Fruit fly (Drosophila melanogaster) whole organism, embryonic: Measurements from ENCODE around the gene CG42390.

ENCODE experiments used
- CG11093 ChIP-seq: fragments of 200-800 bp; sonication (Bioruptor generic); IDR thresholded peaks from 3 replicates; pipeline ENCODE4 v1.3.6; 2022; ENCODE audit warnings: missing biosample characterization, missing genetic modification characterization
- CG12236 ChIP-seq: fragments of 200-800 bp; sonication (Bioruptor generic); optimal IDR thresholded peaks from 2 replicates; lab custom pipeline; 2016; ENCODE audit warnings: missing biosample characterization, missing genetic modification characterization
- CG12299 ChIP-seq: fragments of 200-800 bp; sonication (Bioruptor generic); optimal IDR thresholded peaks from 2 replicates; lab custom pipeline; 2018; ENCODE audit warnings: missing biosample characterization, mild to moderate bottlenecking, missing genetic modification characterization
- CG13424 ChIP-seq: fragments of 200-800 bp; sonication (Bioruptor generic); optimal IDR thresholded peaks from 2 replicates; lab custom pipeline; 2019; ENCODE audit warnings: missing biosample characterization, mild to moderate bottlenecking, missing genetic modification characterization, moderate library complexity
- CG14965 ChIP-seq: fragments of 200-800 bp; sonication (Bioruptor generic); optimal IDR thresholded peaks from 2 replicates; lab custom pipeline; 2016; ENCODE audit warnings: missing biosample characterization, missing genetic modification characterization, borderline replicate concordance
- CG15011 ChIP-seq: fragments of 200-800 bp; sonication (Bioruptor generic); optimal IDR thresholded peaks from 3 replicates; lab custom pipeline; 2018; ENCODE audit warnings: missing biosample characterization, mild to moderate bottlenecking, missing genetic modification characterization
- CG15073 ChIP-seq: fragments of 200-800 bp; sonication (Bioruptor generic); optimal IDR thresholded peaks from 2 replicates; lab custom pipeline; 2016; ENCODE audit warnings: missing biosample characterization, missing genetic modification characterization
- CG1603 ChIP-seq: fragments of 200-800 bp; sonication (Bioruptor generic); optimal IDR thresholded peaks from 2 replicates; lab custom pipeline; 2019; ENCODE audit warnings: missing biosample characterization, mild to moderate bottlenecking, missing genetic modification characterization, moderate library complexity
- CG1647 ChIP-seq: fragments of 200-800 bp; sonication (Bioruptor generic); optimal IDR thresholded peaks from 3 replicates; lab custom pipeline; 2016; ENCODE audit warnings: missing biosample characterization, missing genetic modification characterization
- CG17385 ChIP-seq: fragments of 200-800 bp; sonication (Bioruptor generic); optimal IDR thresholded peaks from 3 replicates; lab custom pipeline; 2018; ENCODE audit warnings: missing biosample characterization, mild to moderate bottlenecking, missing genetic modification characterization
- CG1792 ChIP-seq: fragments of 200-800 bp; sonication (Bioruptor generic); optimal IDR thresholded peaks from 2 replicates; lab custom pipeline; 2016; ENCODE audit warnings: missing biosample characterization, missing genetic modification characterization
- CG18476 ChIP-seq: fragments of 200-800 bp; sonication (Bioruptor generic); optimal IDR thresholded peaks from 2 replicates; lab custom pipeline; 2016; ENCODE audit warnings: missing biosample characterization, mild to moderate bottlenecking, missing genetic modification characterization
- CG2129 ChIP-seq: fragments of 200-800 bp; sonication (Bioruptor generic); IDR thresholded peaks from 2 replicates; pipeline ENCODE4 v1.3.6; 2022; ENCODE audit warnings: missing biosample characterization, missing genetic modification characterization; ENCODE audit not compliant: partially characterized antibody
- CG32772 ChIP-seq: fragments of 200-800 bp; sonication (Bioruptor generic); IDR thresholded peaks from 2 replicates; pipeline ENCODE4 v1.3.6; 2022; ENCODE audit warnings: missing biosample characterization, missing genetic modification characterization
- CG3838 ChIP-seq: fragments of 200-800 bp; sonication (Bioruptor generic); optimal IDR thresholded peaks from 3 replicates; lab custom pipeline; 2016; ENCODE audit warnings: missing biosample characterization, missing genetic modification characterization
- CG3847 ChIP-seq: fragments of 200-800 bp; sonication (Bioruptor generic); IDR thresholded peaks from 2 replicates; pipeline ENCODE4 v1.3.6; 2022; ENCODE audit warnings: missing biosample characterization, missing genetic modification characterization
- CG4854 ChIP-seq: fragments of 200-800 bp; sonication (Bioruptor generic); optimal IDR thresholded peaks from 2 replicates; lab custom pipeline; 2016; ENCODE audit warnings: missing biosample characterization, missing genetic modification characterization, inconsistent platforms
- CG6272 ChIP-seq: fragments of 200-800 bp; sonication (Bioruptor generic); IDR thresholded peaks from 2 replicates; pipeline ENCODE4 v1.3.6; 2022; ENCODE audit warnings: missing biosample characterization, missing genetic modification characterization
- CG6654 ChIP-seq: fragments of 200-800 bp; sonication (Bioruptor generic); optimal IDR thresholded peaks from 2 replicates; lab custom pipeline; 2017; ENCODE audit warnings: missing biosample characterization, mild to moderate bottlenecking, missing genetic modification characterization
- CG7372 ChIP-seq: fragments of 200-800 bp; sonication (Bioruptor generic); IDR thresholded peaks from 2 replicates; pipeline ENCODE4 v1.3.6; 2022; ENCODE audit warnings: missing biosample characterization, missing genetic modification characterization
- CG8359 ChIP-seq: fragments of 200-800 bp; sonication (Bioruptor generic); optimal IDR thresholded peaks from 2 replicates; lab custom pipeline; 2017; ENCODE audit warnings: missing biosample characterization, mild to moderate bottlenecking, missing genetic modification characterization, borderline replicate concordance
- CG8388 ChIP-seq: fragments of 200-800 bp; sonication (Bioruptor generic); optimal IDR thresholded peaks from 2 replicates; lab custom pipeline; 2019; ENCODE audit warnings: missing biosample characterization, mild to moderate bottlenecking, missing genetic modification characterization, moderate library complexity
- CG9215 ChIP-seq: fragments of 200-800 bp; sonication (Bioruptor generic); IDR thresholded peaks from 2 replicates; pipeline ENCODE4 v1.3.6; 2022; ENCODE audit warnings: missing biosample characterization, missing genetic modification characterization
- D ChIP-seq, 2 experiments: fragments of 200-800 bp in 1 of 2; fragments of >200 bp in 1 of 2; sonication (Bioruptor generic) in 1 of 2; optimal IDR thresholded peaks; 2 replicates in 1 of 2; 3 replicates in 1 of 2; lab custom pipeline; 2017; ENCODE audit warnings: mild to moderate bottlenecking in 1 of 2, missing biosample characterization in 1 of 2, missing genetic modification characterization in 1 of 2, missing genetic modification reagents in 1 of 2
- Dad ChIP-seq: fragments of 200-800 bp; sonication (Bioruptor generic); optimal IDR thresholded peaks from 3 replicates; lab custom pipeline; 2016; ENCODE audit warnings: missing biosample characterization, missing genetic modification characterization
- E2f1 ChIP-seq: fragments of 200-800 bp; sonication (Bioruptor generic); IDR thresholded peaks from 2 replicates; pipeline ENCODE4 v1.3.6; 2022; ENCODE audit warnings: missing biosample characterization, missing genetic modification characterization
- Hr39 ChIP-seq: fragments of >200 bp; optimal IDR thresholded peaks from 2 replicates; lab custom pipeline; 2017
- Max ChIP-seq: fragments of 200-800 bp; sonication (Bioruptor generic); optimal IDR thresholded peaks from 2 replicates; lab custom pipeline; 2016; ENCODE audit warnings: missing biosample characterization, mild to moderate bottlenecking, missing genetic modification characterization
- Myb ChIP-seq: fragments of 200-800 bp; sonication (Bioruptor generic); optimal IDR thresholded peaks from 2 replicates; lab custom pipeline; 2016; ENCODE audit warnings: missing biosample characterization, missing genetic modification characterization
- Nf-YA ChIP-seq: fragments of 200-800 bp; sonication (Bioruptor generic); IDR thresholded peaks from 2 replicates; pipeline ENCODE4 v1.3.6; 2022; ENCODE audit warnings: missing biosample characterization, missing genetic modification characterization
- Poxn ChIP-seq: fragments of 200-800 bp; sonication (Bioruptor generic); IDR thresholded peaks from 2 replicates; pipeline ENCODE4 v1.3.6; 2022; ENCODE audit warnings: missing biosample characterization, missing genetic modification characterization
- Rx ChIP-seq: fragments of 200-800 bp; sonication (Bioruptor generic); IDR thresholded peaks from 2 replicates; pipeline ENCODE4 v1.3.6; 2022; ENCODE audit warnings: missing biosample characterization, missing genetic modification characterization
- Trl ChIP-seq, 3 experiments: fragments of >200 bp in 2 of 3; fragments of 200-800 bp in 1 of 3; sonication (Bioruptor generic) in 1 of 3; optimal IDR thresholded peaks; 2 replicates in 1 of 3; 3 replicates in 2 of 3; lab custom pipeline; 2016 to 2017; ENCODE audit warnings: missing biosample characterization in 1 of 3, missing genetic modification characterization in 1 of 3
- amos ChIP-seq: fragments of 200-800 bp; sonication (Bioruptor generic); IDR thresholded peaks from 2 replicates; pipeline ENCODE4 v1.3.6; 2022; ENCODE audit warnings: missing biosample characterization, missing genetic modification characterization; ENCODE audit not compliant: partially characterized antibody
- ara ChIP-seq: fragments of 200-800 bp; sonication (Bioruptor generic); IDR thresholded peaks from 2 replicates; pipeline ENCODE4 v1.3.6; 2022; ENCODE audit warnings: missing biosample characterization, missing genetic modification characterization
- ash1 ChIP-seq: fragments of 200-800 bp; sonication (Bioruptor generic); optimal IDR thresholded peaks from 2 replicates; lab custom pipeline; 2018; ENCODE audit warnings: missing biosample characterization, mild to moderate bottlenecking, missing genetic modification characterization
- caup ChIP-seq: fragments of 200-800 bp; sonication (Bioruptor generic); optimal IDR thresholded peaks from 3 replicates; lab custom pipeline; 2017; ENCODE audit warnings: missing biosample characterization, mild to moderate bottlenecking, missing genetic modification characterization, moderate library complexity; ENCODE audit not compliant: severe bottlenecking
- dm ChIP-seq: fragments of 200-800 bp; sonication (Bioruptor generic); optimal IDR thresholded peaks from 3 replicates; lab custom pipeline; 2016; ENCODE audit warnings: missing biosample characterization, missing genetic modification characterization
- gfzf ChIP-seq: fragments of 200-800 bp; sonication (Bioruptor generic); optimal IDR thresholded peaks from 2 replicates; lab custom pipeline; 2016; ENCODE audit warnings: missing biosample characterization, mild to moderate bottlenecking, missing genetic modification characterization, moderate library complexity
- grau ChIP-seq: fragments of 200-800 bp; optimal IDR thresholded peaks from 3 replicates; lab custom pipeline; 2019; ENCODE audit warnings: missing biosample characterization, mild to moderate bottlenecking, missing genetic modification characterization, moderate library complexity
- grn ChIP-seq: fragments of 200-800 bp; sonication (Bioruptor generic); optimal IDR thresholded peaks from 3 replicates; lab custom pipeline; 2017; ENCODE audit warnings: missing biosample characterization, missing genetic modification characterization
- p53 ChIP-seq: fragments of 200-800 bp; sonication (Bioruptor generic); optimal IDR thresholded peaks from 2 replicates; lab custom pipeline; 2016; ENCODE audit warnings: missing biosample characterization, missing genetic modification characterization
- ranshi ChIP-seq: fragments of 200-800 bp; sonication (Bioruptor generic); IDR thresholded peaks from 2 replicates; pipeline ENCODE4 v1.3.6; 2022; ENCODE audit warnings: missing biosample characterization, missing genetic modification characterization
- slbo ChIP-seq: fragments of 200-800 bp; sonication (Bioruptor generic); IDR thresholded peaks from 2 replicates; pipeline ENCODE4 v1.3.6; 2022; ENCODE audit warnings: missing biosample characterization, missing genetic modification characterization
- sna ChIP-seq: fragments of 200-800 bp; sonication (Bioruptor generic); IDR thresholded peaks from 2 replicates; pipeline ENCODE4 v1.3.6; 2022; ENCODE audit warnings: missing biosample characterization, missing genetic modification characterization; ENCODE audit not compliant: partially characterized antibody
- sr ChIP-seq: fragments of 200-800 bp; sonication (Bioruptor generic); IDR thresholded peaks from 3 replicates; pipeline ENCODE4 v1.3.6; 2022; ENCODE audit warnings: missing biosample characterization, missing genetic modification characterization
- toy ChIP-seq: fragments of 200-800 bp; sonication (Bioruptor generic); IDR thresholded peaks from 2 replicates; pipeline ENCODE4 v1.3.6; 2022; ENCODE audit warnings: missing biosample characterization, missing genetic modification characterization
- tup ChIP-seq: fragments of 200-800 bp; sonication (Bioruptor generic); optimal IDR thresholded peaks from 2 replicates; lab custom pipeline; 2016; ENCODE audit warnings: missing biosample characterization, mild to moderate bottlenecking, missing genetic modification characterization, moderate library complexity
- vfl ChIP-seq: fragments of 200-800 bp; sonication (Bioruptor generic); optimal IDR thresholded peaks from 2 replicates; lab custom pipeline; 2016; ENCODE audit warnings: missing biosample characterization, missing genetic modification characterization
- vvl ChIP-seq: fragments of 200-800 bp; sonication (Bioruptor generic); IDR thresholded peaks from 2 replicates; pipeline ENCODE4 v1.3.6; 2022; ENCODE audit warnings: missing biosample characterization, missing genetic modification characterization
- z ChIP-seq: fragments of 200-800 bp; sonication (Bioruptor generic); IDR thresholded peaks from 3 replicates; pipeline ENCODE4 v1.3.6; 2022; ENCODE audit warnings: missing biosample characterization, missing genetic modification characterization

The CG42390 gene

DNA sequence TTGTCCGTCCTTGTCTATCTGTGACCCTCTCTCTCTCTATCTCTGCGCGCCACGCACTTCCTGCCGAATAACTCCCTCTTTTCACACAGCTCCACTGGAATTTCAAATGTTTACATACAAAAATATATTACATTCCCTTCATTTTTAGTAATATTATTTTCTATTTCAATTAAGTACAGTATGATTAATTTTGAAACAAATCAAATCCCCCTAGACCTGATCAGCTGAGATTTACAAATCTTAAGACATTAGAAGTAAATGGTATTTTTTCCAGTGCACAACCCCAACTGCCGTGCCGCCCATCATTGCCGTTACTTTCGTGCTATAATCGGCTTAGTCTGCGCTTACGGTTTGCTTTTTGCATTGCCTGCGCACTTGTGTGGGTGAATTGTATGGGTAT, 11.5 kb upstream of the CG42390 start (continued):
- TF ChIP-seq CG2129 (GFP tag; lab: Robert Waterston, UW) (no peak), CG13424 (tag; lab: Kevin White, UChicago) (peak; percentile 58), dm (GFP tag; lab: Kevin White, UChicago) (no peak), CG1647 (no peak), amos (no peak), CG6272 (GFP tag; lab: Robert Waterston, UW) (no peak), Poxn (GFP tag; lab: Robert Waterston, UW) (0 out of 2 replicates have a peak, but pooled peaks have one; percentile 23), ranshi (GFP tag; lab: Robert Waterston, UW) (peak; percentile 44; the same call in 1 of the 2 replicates), CG12236 (no peak), Dad (no peak), CG32772 (no peak), grn (no peak), grau (no peak), CG14965 (GFP tag; lab: Kevin White, UChicago) (no peak), Rx (GFP tag; lab: Robert Waterston, UW) (no peak), Max (GFP tag; lab: Kevin White, UChicago) (no peak), CG15073 (no peak), D (optimal IDR thresholded peaks at IDR 0.05; lab: Kevin White, UChicago) (no peak), D (GFP tag; optimal IDR thresholded peaks at IDR 0.05; lab: Kevin White, UChicago) (peak; percentile 9), CG17385 (GFP tag; lab: Kevin White, UChicago) (peak; percentile 53), Hr39 (lab: Kevin White, UChicago) (no peak), CG18476 (peak; percentile 14), CG3838 (no peak), CG7372 (0 out of 2 replicates have a peak, but pooled peaks have one; percentile 29), ash1 (no peak), CG8388 (GFP tag; lab: Kevin White, UChicago) (peak; percentile 30), CG8359 (GFP tag; lab: Kevin White, UChicago) (no peak), CG1603 (tag; lab: Kevin White, UChicago) (peak; percentile 59), z (GFP tag; lab: Robert Waterston, UW) (no peak), gfzf (no peak), caup (peak; percentile 89), CG15011 (GFP tag; lab: Kevin White, UChicago) (no peak), E2f1 (peak; percentile 48; the same call in 1 of the 2 replicates), ara (no peak), p53 (GFP tag; lab: Kevin White, UChicago) (no peak), Myb (GFP tag; lab: Kevin White, UChicago) (no peak), vfl (no peak), toy (GFP tag; lab: Robert Waterston, UW) (no peak), sna (no peak), CG4854 (GFP tag; lab: Kevin White, UChicago) (no peak), CG9215 (no peak), CG11093 (GFP tag; lab: Robert Waterston, UW) (0 out of 3 replicates have a peak, but pooled peaks have one; percentile 44), Trl (optimal IDR thresholded peaks at IDR 0.05; lab: Kevin White, UChicago) (no peak), Trl (GFP tag; optimal IDR thresholded peaks at IDR 0.05; lab: Kevin White, UChicago) (no peak), sr (GFP tag; lab: Robert Waterston, UW) (no peak), CG3847 (GFP tag; lab: Robert Waterston, UW) (0 out of 2 replicates have a peak, but pooled peaks have one; percentile 33), Nf-YA (no peak), slbo (GFP tag; lab: Robert Waterston, UW) (peak; percentile 62), vvl (GFP tag; lab: Robert Waterston, UW) (no peak; the same call in 1 of the 2 replicates), CG12299 (tag; lab: Kevin White, UChicago) (no peak), tup (GFP tag; lab: Kevin White, UChicago) (no peak), CG1792 (GFP tag; lab: Kevin White, UChicago) (no peak), CG6654 (GFP tag; lab: Kevin White, UChicago) (peak; percentile 5)
